Fruit fly (Drosophila melanogaster): ENCODE measurements around the gene CG1607.
A peak's percentile ranks its signal among the peaks of the same experiment; 100 is the strongest.

dm6 chr3R:31342574-31342973 is 39.3 kb upstream of the CG1607 start:
- TF ChIP-seq Gug (GFP tag; IDR thresholded peaks at IDR 0.05) (no peak), CG15336 (GFP tag; IDR thresholded peaks at IDR 0.05) (no peak), CG9139 (GFP tag; optimal IDR thresholded peaks at IDR 0.05) (no peak), esn (GFP tag; optimal IDR thresholded peaks at IDR 0.05) (peak; percentile 28), CG32006 (GFP tag; optimal IDR thresholded peaks at IDR 0.05) (peak; percentile 17), svp (GFP tag) (peak; percentile 52), CG16779 (tag; optimal IDR thresholded peaks at IDR 0.05) (no peak), Met (GFP tag; optimal IDR thresholded peaks at IDR 0.05) (no peak), Lpt (GFP tag; optimal IDR thresholded peaks at IDR 0.05) (no peak)

Data from whole organism, prepupa.